Worm (Caenorhabditis elegans): ENCODE results near the gene ssp-10.

The ssp-10 gene

ce11 chrIV:9803544-9803943 is 47.3 kb downstream of the ssp-10 start (continued):
- TF ChIP-seq hlh-30 (tag; optimal IDR thresholded peaks at IDR 0.05; ENCODE audit: insufficient read depth) = peak; percentile 87
- 0 out of 2 replicates have a peak, but pooled peaks have one; percentile 28 for TF ChIP-seq lin-38 (GFP tag; IDR thresholded peaks at IDR 0.05)
- TF ChIP-seq attf-4 (tag; optimal IDR thresholded peaks at IDR 0.05) = no peak
- no peak for TF ChIP-seq hmg-1.1 (GFP tag; IDR thresholded peaks at IDR 0.05)
- TF ChIP-seq sdz-12 (GFP tag; optimal IDR thresholded peaks at IDR 0.05) = no peak
- no peak for TF ChIP-seq F37D6.2 (tag; optimal IDR thresholded peaks at IDR 0.05)
- TF ChIP-seq ces-1 (GFP tag; optimal IDR thresholded peaks at IDR 0.05) = no peak
- no peak for TF ChIP-seq mdt-29 (GFP tag; IDR thresholded peaks at IDR 0.05)
- no peak for TF ChIP-seq cey-2 (tag; optimal IDR thresholded peaks at IDR 0.05; ENCODE audit: borderline replicate concordance, insufficient read depth)
- no peak for TF ChIP-seq ztf-11 (tag; optimal IDR thresholded peaks at IDR 0.05)
- 0 out of 2 replicates have a peak, but pooled peaks have one; percentile 41 for TF ChIP-seq zfp-3 (GFP tag; conservative IDR thresholded peaks at IDR 0.05)
- no peak for TF ChIP-seq tra-1 (GFP tag; IDR thresholded peaks at IDR 0.05)
- TF ChIP-seq lin-1 (GFP tag; IDR thresholded peaks at IDR 0.05) = peak; percentile 81; the same call in 1 of the 2 replicates
- no peak for TF ChIP-seq Y48G9A.11 (GFP tag; IDR thresholded peaks at IDR 0.05)
- TF ChIP-seq daf-12 (tag; optimal IDR thresholded peaks at IDR 0.05) = no peak
- TF ChIP-seq spr-3 (GFP tag; optimal IDR thresholded peaks at IDR 0.05) = no peak
- peak in 1 of 2 experiments; percentile 97 for TF ChIP-seq unc-62 (GFP tag; optimal IDR thresholded peaks at IDR 0.05 in 1 of 2)
- TF ChIP-seq unc-62 (tag; optimal IDR thresholded peaks at IDR 0.05) = no peak
- TF ChIP-seq nhr-25 (tag; optimal IDR thresholded peaks at IDR 0.05; ENCODE audit: borderline replicate concordance, insufficient read depth) = no peak
- TF ChIP-seq nhr-102 (tag; optimal IDR thresholded peaks at IDR 0.05) = no peak
- peak in 1 of 2 experiments; percentile 25 for TF ChIP-seq hif-1 (tag; optimal IDR thresholded peaks at IDR 0.05)
- TF ChIP-seq rbr-2 (tag; optimal IDR thresholded peaks at IDR 0.05) = peak; percentile 6
- TF ChIP-seq Y105C5A.15 (GFP tag; IDR thresholded peaks at IDR 0.05) = no peak
- TF ChIP-seq spr-1 (tag; optimal IDR thresholded peaks at IDR 0.05) = no peak
- no peak for TF ChIP-seq egl-43 (GFP tag; IDR thresholded peaks at IDR 0.05)
- no peak for TF ChIP-seq snpc-1.2 (GFP tag; IDR thresholded peaks at IDR 0.05)
- no peak for TF ChIP-seq mxl-2 (GFP tag; conservative IDR thresholded peaks at IDR 0.05)
- TF ChIP-seq hlh-11 (tag; optimal IDR thresholded peaks at IDR 0.05) = peak; percentile 93
- TF ChIP-seq F26F4.8 (GFP tag; conservative IDR thresholded peaks at IDR 0.05) = no peak
- TF ChIP-seq nhr-41 (GFP tag; IDR thresholded peaks at IDR 0.05) = no peak
- TF ChIP-seq unc-39 (tag; optimal IDR thresholded peaks at IDR 0.05) = no peak
- no peak for TF ChIP-seq ama-1 (optimal IDR thresholded peaks at IDR 0.05)
- TF ChIP-seq fkh-10 (GFP tag; optimal IDR thresholded peaks at IDR 0.05) = no peak
- no peak for TF ChIP-seq jun-1 (tag; optimal IDR thresholded peaks at IDR 0.05)
- TF ChIP-seq ceh-44 (GFP tag; IDR thresholded peaks at IDR 0.05) = no peak
- peak; percentile 64 for TF ChIP-seq mxl-3 (GFP tag; optimal IDR thresholded peaks at IDR 0.05)
- TF ChIP-seq php-3 (GFP tag; IDR thresholded peaks at IDR 0.05) = peak; percentile 40; the same call in 1 of the 2 replicates
- no peak for TF ChIP-seq D1046.2 (GFP tag; IDR thresholded peaks at IDR 0.05)
- no peak for TF ChIP-seq ZK337.2 (GFP tag; IDR thresholded peaks at IDR 0.05)
- no peak for TF ChIP-seq skn-1 (tag; optimal IDR thresholded peaks at IDR 0.05)
- TF ChIP-seq Y75B8A.6 (GFP tag; IDR thresholded peaks at IDR 0.05) = no peak
- TF ChIP-seq ctbp-1 (GFP tag; IDR thresholded peaks at IDR 0.05) = no peak
- no peak for TF ChIP-seq daf-8 (GFP tag; IDR thresholded peaks at IDR 0.05)
- TF ChIP-seq ZK546.5 (tag; optimal IDR thresholded peaks at IDR 0.05) = no peak
- TF ChIP-seq zag-1 (tag; optimal IDR thresholded peaks at IDR 0.05) = no peak
- TF ChIP-seq lin-39 (tag; optimal IDR thresholded peaks at IDR 0.05) = no peak
- peak; percentile 49 for TF ChIP-seq T20F7.1 (GFP tag; optimal IDR thresholded peaks at IDR 0.05)
- no peak for TF ChIP-seq vab-7 (GFP tag; IDR thresholded peaks at IDR 0.05)
- no peak for TF ChIP-seq ceh-20 (GFP tag; IDR thresholded peaks at IDR 0.05)
- no peak for TF ChIP-seq F10B5.3 (tag; optimal IDR thresholded peaks at IDR 0.05)
- TF ChIP-seq zfp-2 (tag; optimal IDR thresholded peaks at IDR 0.05) = no peak

Measured in whole organism, L4 larva.